Fruit fly (Drosophila melanogaster): ENCODE results near the gene CG4229.

The CG4229 gene

dm6 chr3L:16581201-16581705, 24.6 kb downstream of the CG4229 start, which contains the start of gene Smn (continued):
- TF ChIP-seq jing (GFP tag; optimal IDR thresholded peaks at IDR 0.05) (no peak), bigmax (GFP tag; optimal IDR thresholded peaks at IDR 0.05) (no peak), esg (GFP tag; conservative IDR thresholded peaks at IDR 0.05) (no peak), CG14441 (GFP tag; IDR thresholded peaks at IDR 0.05) (no peak), pros (GFP tag; optimal IDR thresholded peaks at IDR 0.05) (no peak), az2 (GFP tag; optimal IDR thresholded peaks at IDR 0.05) (no peak), CG4360 (GFP tag; IDR thresholded peaks at IDR 0.05) (no peak), CG17328 (GFP tag; IDR thresholded peaks at IDR 0.05) (no peak), CG2875 (GFP tag; optimal IDR thresholded peaks at IDR 0.05) (no peak), Atf3 (GFP tag; optimal IDR thresholded peaks at IDR 0.05) (no peak), CG7963 (GFP tag; IDR thresholded peaks at IDR 0.05; ENCODE audit: partially characterized antibody) (peak; percentile 64; the same call in 2 of the 3 replicates), zfh2 (GFP tag; optimal IDR thresholded peaks at IDR 0.05) (peak; percentile 71), CG13894 (tag; optimal IDR thresholded peaks at IDR 0.05) (peak; percentile 27), CG15601 (tag; optimal IDR thresholded peaks at IDR 0.05) (peak; percentile 19), CG8281 (tag; optimal IDR thresholded peaks at IDR 0.05) (peak; percentile 32), CG11085 (GFP tag; IDR thresholded peaks at IDR 0.05) (no peak), bcd (GFP tag; optimal IDR thresholded peaks at IDR 0.05) (no peak), schlank (tag; optimal IDR thresholded peaks at IDR 0.05) (no peak), Bteb2 (GFP tag; optimal IDR thresholded peaks at IDR 0.05) (peak; percentile 37), CkIIα-i1 (GFP tag; IDR thresholded peaks at IDR 0.05) (no peak), CG1792 (GFP tag; optimal IDR thresholded peaks at IDR 0.05) (peak; percentile 3), CG30431 (GFP tag; optimal IDR thresholded peaks at IDR 0.05) (no peak), wdn (GFP tag; IDR thresholded peaks at IDR 0.05) (no peak), CG10366 (GFP tag; IDR thresholded peaks at IDR 0.05) (no peak), da (GFP tag; optimal IDR thresholded peaks at IDR 0.05) (no peak), CG31365 (tag; optimal IDR thresholded peaks at IDR 0.05) (no peak), CG15479 (GFP tag; optimal IDR thresholded peaks at IDR 0.05) (no peak), CG34376 (GFP tag; optimal IDR thresholded peaks at IDR 0.05) (peak; percentile 49), GATAe (GFP tag; conservative IDR thresholded peaks at IDR 0.05) (no peak), Sox100B (GFP tag; optimal IDR thresholded peaks at IDR 0.05) (no peak), bab2 (GFP tag; optimal IDR thresholded peaks at IDR 0.05) (peak; percentile 46), Dfd (GFP tag; optimal IDR thresholded peaks at IDR 0.05) (no peak), ro (GFP tag; IDR thresholded peaks at IDR 0.05) (no peak), CG12155 (GFP tag; optimal IDR thresholded peaks at IDR 0.05) (peak; percentile 60), CG17568 (GFP tag; optimal IDR thresholded peaks at IDR 0.05) (no peak), CG8924 (tag; optimal IDR thresholded peaks at IDR 0.05) (peak; percentile 58), CG17912 (GFP tag; optimal IDR thresholded peaks at IDR 0.05) (no peak), CG14050 (GFP tag; IDR thresholded peaks at IDR 0.05) (no peak), chn (GFP tag; optimal IDR thresholded peaks at IDR 0.05) (peak; percentile 29), CG6689 (GFP tag; IDR thresholded peaks at IDR 0.05) (peak; percentile 34; the same call in 1 of the 2 replicates), Mes4 (GFP tag; optimal IDR thresholded peaks at IDR 0.05) (no peak), Trl (optimal IDR thresholded peaks at IDR 0.05) (no peak), Trl (GFP tag; optimal IDR thresholded peaks at IDR 0.05) (peak; percentile 47), tap (tag; optimal IDR thresholded peaks at IDR 0.05) (no peak), Drgx (GFP tag; IDR thresholded peaks at IDR 0.05) (peak; percentile 13; the same call in 1 of the 2 replicates), CG11560 (tag; IDR thresholded peaks at IDR 0.05) (no peak), HmgZ (tag; optimal IDR thresholded peaks at IDR 0.05) (peak; percentile 29), CG3726 (GFP tag; IDR thresholded peaks at IDR 0.05) (no peak), CG16815 (GFP tag; optimal IDR thresholded peaks at IDR 0.05) (no peak), CG4328 (GFP tag; optimal IDR thresholded peaks at IDR 0.05) (peak; percentile 27), lilli (GFP tag; optimal IDR thresholded peaks at IDR 0.05) (peak; percentile 73), Mrtf (GFP tag; IDR thresholded peaks at IDR 0.05) (no peak)
